Worm (Caenorhabditis elegans) whole organism, early embryonic: ENCODE data around the gene F21C10.7.

ENCODE experiments used
- B0310.2 ChIP-seq: sonication (generic microtip); optimal IDR thresholded peaks from 2 replicates; lab custom pipeline; 2016; ENCODE audit warnings: mild to moderate bottlenecking, missing genetic modification characterization, missing compliant biosample characterization
- F13C5.2 ChIP-seq: sonication (generic microtip); optimal IDR thresholded peaks from 2 replicates; lab custom pipeline; 2017; ENCODE audit warnings: mild to moderate bottlenecking, missing genetic modification characterization, inconsistent platforms, missing compliant biosample characterization
- aly-1 ChIP-seq: sonication (generic microtip); optimal IDR thresholded peaks from 2 replicates; lab custom pipeline; 2016; ENCODE audit warnings: missing genetic modification characterization, missing compliant biosample characterization
- ama-1 ChIP-seq: fragments of 150-350 bp; optimal IDR thresholded peaks from 2 replicates; lab custom pipeline; 2014
- ceh-13 ChIP-seq: fragments of 200-800 bp; sonication (Bioruptor generic); optimal IDR thresholded peaks from 2 replicates; lab custom pipeline; 2018; ENCODE audit warnings: mild to moderate bottlenecking, missing genetic modification characterization, missing compliant biosample characterization
- ceh-36 ChIP-seq: sonication (generic microtip); optimal IDR thresholded peaks from 2 replicates; lab custom pipeline; 2016; ENCODE audit warnings: missing genetic modification characterization, inconsistent platforms, missing compliant biosample characterization
- ets-7 ChIP-seq: sonication (generic microtip); optimal IDR thresholded peaks from 2 replicates; lab custom pipeline; 2016; ENCODE audit warnings: missing genotype, missing genetic modification characterization, missing compliant biosample characterization
- flt-1 ChIP-seq: fragments of 200-800 bp; sonication (Bioruptor generic); IDR thresholded peaks from 2 replicates; pipeline ENCODE4 v1.3.6; 2022; ENCODE audit warnings: missing genetic modification characterization, missing compliant biosample characterization
- hmbx-1 ChIP-seq: sonication (generic microtip); optimal IDR thresholded peaks from 2 replicates; lab custom pipeline; 2016; ENCODE audit warnings: mild to moderate bottlenecking, missing genetic modification characterization, missing compliant biosample characterization
- hmg-4 ChIP-seq: fragments of 200-800 bp; sonication (Bioruptor generic); optimal IDR thresholded peaks from 2 replicates; lab custom pipeline; 2018; ENCODE audit warnings: mild to moderate bottlenecking, missing genetic modification characterization, missing compliant biosample characterization
- hnd-1 ChIP-seq: sonication (generic microtip); optimal IDR thresholded peaks from 2 replicates; lab custom pipeline; 2016; ENCODE audit warnings: missing genetic modification characterization, missing compliant biosample characterization
- pes-1 ChIP-seq: fragments of 200-800 bp; sonication (Bioruptor generic); IDR thresholded peaks from 2 replicates; pipeline ENCODE4 v1.3.6; 2022; ENCODE audit warnings: missing genetic modification reagents, missing genetic modification characterization, missing compliant biosample characterization
- scrt-1 ChIP-seq: fragments of 200-800 bp; sonication (Bioruptor generic); IDR thresholded peaks from 2 replicates; pipeline ENCODE4 v1.3.6; 2022; ENCODE audit warnings: missing genetic modification characterization, missing compliant biosample characterization
- sea-1 ChIP-seq: fragments of 200-800 bp; sonication (Bioruptor generic); conservative IDR thresholded peaks from 2 replicates; pipeline ENCODE4 v1.3.6; 2022; ENCODE audit warnings: missing genetic modification characterization, missing compliant biosample characterization
- tbx-11 ChIP-seq: fragments of 200-800 bp; sonication (Bioruptor generic); IDR thresholded peaks from 2 replicates; pipeline ENCODE4 v1.3.6; 2022; ENCODE audit warnings: missing genetic modification characterization, missing compliant biosample characterization
- tbx-37 ChIP-seq: fragments of 200-800 bp; sonication (Bioruptor generic); conservative IDR thresholded peaks from 2 replicates; pipeline ENCODE4 v1.3.6; 2022; ENCODE audit warnings: missing genetic modification reagents, missing genetic modification characterization, missing compliant biosample characterization
- tra-4 ChIP-seq: sonication (generic microtip); optimal IDR thresholded peaks from 2 replicates; lab custom pipeline; 2017; ENCODE audit warnings: missing genetic modification characterization, missing compliant biosample characterization

F21C10.7 gene

DNA sequence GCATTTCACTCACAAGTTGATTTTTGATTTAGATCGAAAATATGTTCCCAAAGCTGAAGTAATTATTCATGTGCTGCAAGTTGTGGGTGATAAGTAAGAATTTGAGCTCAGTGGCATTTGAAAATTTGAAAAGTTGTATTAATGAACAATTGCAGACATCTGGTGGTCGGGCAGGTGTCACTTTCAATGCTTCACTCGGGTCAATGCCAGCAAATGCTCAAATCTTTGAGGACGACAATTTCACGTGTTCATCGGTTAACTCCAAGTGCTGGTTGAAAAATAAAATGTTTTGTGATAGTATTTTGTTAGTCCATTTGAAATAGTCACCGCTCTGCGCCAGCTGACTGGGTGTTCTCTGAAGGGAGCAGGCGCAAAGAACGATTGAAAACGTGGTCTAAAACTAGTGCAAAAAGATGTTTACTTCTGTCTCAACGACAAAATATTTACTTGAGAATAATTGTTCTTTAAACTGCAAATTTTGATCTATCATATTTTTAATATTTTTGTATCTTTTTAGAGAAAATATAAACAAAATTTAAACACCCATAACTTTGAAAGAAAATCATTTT is 18.4 kb upstream of the F21C10.7 start:
- TF ChIP-seq scrt-1: no peak
- no peak for TF ChIP-seq aly-1
- TF ChIP-seq flt-1 (GFP tag; lab: Robert Waterston, UW): no peak
- no peak for TF ChIP-seq sea-1 (GFP tag; lab: Robert Waterston, UW)
- no peak for TF ChIP-seq hnd-1 (tag; lab: Kevin White, UChicago)
- TF ChIP-seq tra-4 (tag; lab: Kevin White, UChicago): no peak
- TF ChIP-seq ama-1 (lab: Kevin White, UChicago): no peak
- TF ChIP-seq hmbx-1 (tag; lab: Kevin White, UChicago): no peak
- no peak for TF ChIP-seq ceh-36 (tag; lab: Kevin White, UChicago)
- no peak for TF ChIP-seq ceh-13 (GFP tag; lab: Kevin White, UChicago)
- no peak for TF ChIP-seq ets-7 (tag; lab: Kevin White, UChicago)
- TF ChIP-seq F13C5.2 (tag; lab: Kevin White, UChicago): no peak
- TF ChIP-seq hmg-4: no peak
- no peak for TF ChIP-seq pes-1 (GFP tag; lab: Robert Waterston, UW)

DNA sequence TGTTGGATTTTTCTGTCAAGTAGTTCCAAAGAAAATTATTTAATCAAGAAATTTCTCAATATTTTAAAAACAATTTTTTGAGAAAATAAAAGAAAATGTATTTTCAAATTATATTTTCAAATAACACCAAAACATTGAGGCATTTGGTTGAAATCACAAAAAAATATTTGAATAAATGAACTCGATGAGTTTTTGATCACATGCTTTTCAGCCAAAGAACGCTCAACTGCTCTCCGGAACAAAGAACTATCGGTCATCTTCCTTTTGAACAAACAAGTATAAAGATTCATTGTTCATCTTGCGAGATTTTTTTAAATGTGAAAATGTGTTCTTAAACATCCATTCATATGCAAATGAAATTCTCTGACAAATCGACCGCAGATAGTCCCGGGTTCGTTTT is 17.6 kb upstream of the F21C10.7 start:
- no peak for TF ChIP-seq tra-4 (tag; lab: Kevin White, UChicago)
- no peak for TF ChIP-seq hmbx-1 (tag; lab: Kevin White, UChicago)
- TF ChIP-seq pes-1 (GFP tag; lab: Robert Waterston, UW): no peak
- TF ChIP-seq aly-1: no peak
- no peak for TF ChIP-seq ets-7 (tag; lab: Kevin White, UChicago)
- TF ChIP-seq ceh-36 (tag; lab: Kevin White, UChicago): no peak
- TF ChIP-seq scrt-1: no peak
- no peak for TF ChIP-seq flt-1 (GFP tag; lab: Robert Waterston, UW)

ce11 chrV:9095613-9096317 is 16.8 kb upstream of the F21C10.7 start, which contains the start of gene F21C10.10:
Gene F21C10.10, plus strand, starts transcription at chrV:9096267.
- TF ChIP-seq aly-1 (peak; percentile 24), ceh-36 (tag; lab: Kevin White, UChicago) (no peak), ama-1 (lab: Kevin White, UChicago) (no peak), hmg-4 (no peak), ceh-13 (GFP tag; lab: Kevin White, UChicago) (no peak), F13C5.2 (tag; lab: Kevin White, UChicago) (peak; percentile 30), tra-4 (tag; lab: Kevin White, UChicago) (no peak), tbx-37 (GFP tag; lab: Robert Waterston, UW) (no peak), ets-7 (tag; lab: Kevin White, UChicago) (no peak), sea-1 (GFP tag; lab: Robert Waterston, UW) (no peak), hmbx-1 (tag; lab: Kevin White, UChicago) (no peak), pes-1 (GFP tag; lab: Robert Waterston, UW) (no peak)

- TF ChIP-seq aly-1: no peak
- no peak for TF ChIP-seq hnd-1 (tag; lab: Kevin White, UChicago)
- no peak for TF ChIP-seq pes-1 (GFP tag; lab: Robert Waterston, UW)
- no peak for TF ChIP-seq tbx-37 (GFP tag; lab: Robert Waterston, UW)
- no peak for TF ChIP-seq ama-1 (lab: Kevin White, UChicago)
- TF ChIP-seq flt-1 (GFP tag; lab: Robert Waterston, UW): no peak
- no peak for TF ChIP-seq hmg-4
- no peak for TF ChIP-seq F13C5.2 (tag; lab: Kevin White, UChicago)
- TF ChIP-seq tbx-11 (GFP tag; lab: Robert Waterston, UW): no peak
- no peak for TF ChIP-seq ets-7 (tag; lab: Kevin White, UChicago)
- TF ChIP-seq ceh-36 (tag; lab: Kevin White, UChicago): no peak
- no peak for TF ChIP-seq sea-1 (GFP tag; lab: Robert Waterston, UW)
These were observed 15.9 kb upstream of the F21C10.7 start for ce11 chrV:9096674-9097073.

- TF ChIP-seq B0310.2 (tag; lab: Kevin White, UChicago): no peak
- no peak for TF ChIP-seq tbx-11 (GFP tag; lab: Robert Waterston, UW)
- no peak for TF ChIP-seq ceh-36 (tag; lab: Kevin White, UChicago)
- TF ChIP-seq ets-7 (tag; lab: Kevin White, UChicago): no peak
- no peak for TF ChIP-seq flt-1 (GFP tag; lab: Robert Waterston, UW)
- TF ChIP-seq hmbx-1 (tag; lab: Kevin White, UChicago): no peak
- no peak for TF ChIP-seq hmg-4
- no peak for TF ChIP-seq F13C5.2 (tag; lab: Kevin White, UChicago)
- TF ChIP-seq hnd-1 (tag; lab: Kevin White, UChicago): no peak
- no peak for TF ChIP-seq ama-1 (lab: Kevin White, UChicago)
- TF ChIP-seq tra-4 (tag; lab: Kevin White, UChicago): no peak
These were observed 15.4 kb upstream of the F21C10.7 start for ce11 chrV:9097213-9097612.

- no peak for TF ChIP-seq tbx-11 (GFP tag; lab: Robert Waterston, UW)
- TF ChIP-seq ama-1 (lab: Kevin White, UChicago): no peak
- no peak for TF ChIP-seq pes-1 (GFP tag; lab: Robert Waterston, UW)
- TF ChIP-seq ceh-36 (tag; lab: Kevin White, UChicago): no peak
- TF ChIP-seq hnd-1 (tag; lab: Kevin White, UChicago): no peak
- TF ChIP-seq hmbx-1 (tag; lab: Kevin White, UChicago): no peak
- TF ChIP-seq ceh-13 (GFP tag; lab: Kevin White, UChicago): no peak
- no peak for TF ChIP-seq hmg-4
- TF ChIP-seq tra-4 (tag; lab: Kevin White, UChicago): no peak
These were observed 14.1 kb upstream of the F21C10.7 start, which contains the start of gene F21C10.9 for ce11 chrV:9098280-9098973. Gene F21C10.9, minus strand, starts transcription at chrV:9098696.
